Worm (Caenorhabditis elegans) whole organism, L3 larva: Measurements from ENCODE around the gene spn-4.
A peak's percentile ranks its signal among the peaks of the same experiment; 100 is the strongest.

ENCODE experiments used
- ceh-16 ChIP-seq: sonication (generic microtip); optimal IDR thresholded peaks from 2 replicates; lab custom pipeline; 2017; ENCODE audit warnings: missing biosample characterization, missing genetic modification characterization
- egl-5 ChIP-seq: fragments of 150-350 bp; optimal IDR thresholded peaks from 2 replicates; lab custom pipeline; 2017; ENCODE audit warnings: missing biosample characterization, missing genetic modification reagents, missing genetic modification characterization, inconsistent platforms
- elt-1 ChIP-seq: fragments of 150-350 bp; optimal IDR thresholded peaks from 2 replicates; lab custom pipeline; 2014; ENCODE audit warnings: missing biosample characterization, missing genetic modification characterization
- elt-2 ChIP-seq: sonication (generic microtip); optimal IDR thresholded peaks from 2 replicates; lab custom pipeline; 2016; ENCODE audit warnings: missing genetic modification reagents, mild to moderate bottlenecking, missing genetic modification characterization, missing compliant biosample characterization
- fkh-10 ChIP-seq: sonication (generic microtip); optimal IDR thresholded peaks from 2 replicates; lab custom pipeline; 2017; ENCODE audit warnings: missing biosample characterization, missing genetic modification reagents, missing genetic modification characterization
- hmg-11 ChIP-seq: sonication (generic microtip); optimal IDR thresholded peaks from 2 replicates; lab custom pipeline; 2016; ENCODE audit warnings: missing genetic modification characterization, missing compliant biosample characterization
- lin-39 ChIP-seq: fragments of 150-350 bp; optimal IDR thresholded peaks from 2 replicates; lab custom pipeline; 2018; ENCODE audit warnings: missing biosample characterization, missing genetic modification reagents, missing genetic modification characterization
- nhr-23 ChIP-seq: fragments of 150-350 bp; optimal IDR thresholded peaks from 2 replicates; lab custom pipeline; 2014; ENCODE audit warnings: missing biosample characterization, missing genetic modification reagents, missing genetic modification characterization
- nhr-25 ChIP-seq: sonication (generic microtip); optimal IDR thresholded peaks from 2 replicates; lab custom pipeline; 2017; ENCODE audit warnings: missing biosample characterization, missing genetic modification characterization
- ztf-11 ChIP-seq: fragments of 150-350 bp; optimal IDR thresholded peaks from 2 replicates; lab custom pipeline; 2014; ENCODE audit warnings: missing biosample characterization, missing genetic modification characterization

spn-4 gene

ce11 chrV:6751493-6752100, 33.1 kb downstream of the spn-4 start:
- no peak for TF ChIP-seq ceh-16 (tag; lab: Kevin White, UChicago)
- TF ChIP-seq, all 47 proteins: peak for 0

DNA sequence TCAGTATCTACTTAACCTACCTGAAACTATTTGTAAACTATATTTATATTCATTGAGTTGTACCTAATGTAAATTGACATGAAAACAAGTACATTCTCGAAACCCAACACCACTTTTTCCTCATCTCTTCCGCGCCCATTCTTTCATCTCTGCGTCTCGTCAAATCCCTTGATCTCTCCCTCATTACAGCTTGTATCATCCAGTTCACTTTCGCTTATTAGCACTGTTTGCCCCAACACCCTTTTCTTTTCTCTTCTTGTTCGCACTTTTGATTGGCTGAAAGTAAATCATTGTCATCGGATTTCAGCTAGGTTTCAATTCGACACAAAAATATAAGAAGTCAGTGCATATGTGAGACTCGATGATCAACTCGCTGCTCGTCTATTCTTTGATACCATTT, 39.9 kb downstream of the spn-4 start, which contains the start of gene T25F10.3:
TSS of gene T25F10.3 (plus strand) at position 308 of the 400 bp plus-strand sequence.
- peak; percentile 41 for TF ChIP-seq nhr-25 (tag; lab: Kevin White, UChicago)
- no peak for TF ChIP-seq ztf-11 (tag; lab: Kevin White, UChicago)

DNA sequence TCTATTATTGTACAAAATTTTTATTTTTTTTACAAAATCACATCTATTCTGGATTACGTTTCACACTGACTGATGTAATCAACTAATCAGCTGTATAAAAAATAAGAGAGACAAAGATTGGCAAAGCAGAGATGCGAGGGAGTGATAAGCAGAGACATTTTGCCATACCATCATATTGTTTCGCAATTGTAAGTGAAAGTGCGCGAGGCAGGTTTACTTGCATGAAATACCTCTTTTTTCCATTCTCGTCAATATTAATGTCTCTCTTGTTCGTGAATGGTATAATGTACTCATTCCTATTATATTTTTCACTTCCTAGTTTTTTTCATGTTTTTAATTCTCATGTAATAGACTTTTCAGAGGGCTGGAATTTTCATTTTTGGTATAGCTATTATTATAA, 47.8 kb downstream of the spn-4 start:
- TF ChIP-seq nhr-25 (tag; lab: Kevin White, UChicago) (peak; percentile 77), lin-39 (no peak), elt-1 (tag; lab: Kevin White, UChicago) (peak; percentile 79), fkh-10 (GFP tag; lab: Kevin White, UChicago) (no peak)

DNA sequence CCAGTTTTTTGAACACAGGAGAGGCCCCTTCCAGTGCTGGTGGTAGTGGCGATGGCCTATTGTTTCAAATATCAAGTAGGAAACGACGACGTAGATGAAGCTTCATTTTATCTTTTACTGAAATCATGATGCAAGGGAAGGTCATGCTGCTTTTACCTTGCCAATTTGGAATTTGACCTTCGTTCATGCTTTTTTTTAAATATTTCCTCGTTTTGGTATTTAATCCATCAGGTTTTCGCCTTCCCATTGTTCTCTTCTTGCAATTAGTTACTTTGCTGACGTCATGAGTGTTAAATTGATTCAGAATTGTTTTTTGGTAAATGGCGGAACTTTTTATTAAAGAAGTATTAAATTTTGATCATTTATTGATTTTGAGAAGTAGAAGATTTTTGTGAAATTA, 48.6 kb downstream of the spn-4 start:
- TF ChIP-seq hmg-11: no peak
- no peak for TF ChIP-seq elt-2 (tag; lab: Kevin White, UChicago)
- TF ChIP-seq nhr-25 (tag; lab: Kevin White, UChicago): peak; percentile 81
- no peak for TF ChIP-seq nhr-23 (tag; lab: Kevin White, UChicago)
- no peak for TF ChIP-seq egl-5 (tag; lab: Kevin White, UChicago)
